Fruit fly (Drosophila melanogaster): ENCODE measurements around the gene CG13937.

Gene CG13937

DNA sequence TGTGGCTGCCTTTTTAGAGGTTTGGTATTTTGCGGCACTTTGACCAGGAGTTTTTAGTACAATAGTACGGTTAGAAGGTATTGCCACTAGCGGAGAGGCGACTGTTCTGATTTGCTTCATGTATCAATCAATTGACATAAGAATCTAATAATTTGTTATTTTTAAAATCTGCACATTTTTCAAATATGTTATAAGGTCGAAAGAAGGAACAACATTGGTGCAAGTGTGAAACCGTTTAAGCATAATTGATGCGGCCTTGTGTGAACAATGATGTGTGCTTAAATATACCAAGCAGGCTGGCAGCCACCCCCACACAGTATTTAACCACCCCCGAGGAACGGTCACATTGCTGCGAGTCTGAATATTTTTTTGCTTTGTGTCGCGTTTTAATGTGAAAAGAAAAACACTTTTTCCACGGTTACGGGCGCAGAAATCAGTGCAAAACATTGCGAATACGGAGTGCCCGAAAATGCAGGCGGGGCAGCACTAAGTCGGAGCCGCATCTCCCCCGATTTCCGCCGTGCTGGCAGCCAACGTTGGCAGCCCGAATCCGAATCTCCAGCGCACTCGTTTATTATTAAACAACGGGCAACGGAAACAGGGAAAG, 17.6 kb downstream of the CG13937 start, which contains the start of the genes HBS1 and CG12025 (continued):
- TF ChIP-seq Hey (tag; optimal IDR thresholded peaks at IDR 0.05) (no peak), ttk (GFP tag; IDR thresholded peaks at IDR 0.05) (no peak), CG11504 (tag; optimal IDR thresholded peaks at IDR 0.05) (peak; percentile 64), ara (GFP tag; IDR thresholded peaks at IDR 0.05) (peak; percentile 43; the same call in 1 of the 2 replicates), Mad (GFP tag; optimal IDR thresholded peaks at IDR 0.05) (peak; percentile 34), CG16779 (GFP tag; IDR thresholded peaks at IDR 0.05) (no peak), CG3065 (GFP tag; optimal IDR thresholded peaks at IDR 0.05) (peak; percentile 63), CG15479 (GFP tag; optimal IDR thresholded peaks at IDR 0.05) (no peak), pb (GFP tag; optimal IDR thresholded peaks at IDR 0.05) (no peak), H15 (GFP tag; IDR thresholded peaks at IDR 0.05) (no peak), sisA (GFP tag; IDR thresholded peaks at IDR 0.05) (peak; percentile 62), slp2 (GFP tag; optimal IDR thresholded peaks at IDR 0.05) (peak; percentile 38), wor (GFP tag; IDR thresholded peaks at IDR 0.05) (no peak), scrt (GFP tag; optimal IDR thresholded peaks at IDR 0.05) (no peak), Antp (GFP tag; optimal IDR thresholded peaks at IDR 0.05) (peak; percentile 33), pho (GFP tag; optimal IDR thresholded peaks at IDR 0.05) (peak; percentile 44), sqz (GFP tag; optimal IDR thresholded peaks at IDR 0.05) (no peak), CG9876 (GFP tag; optimal IDR thresholded peaks at IDR 0.05) (no peak), CG17829 (tag; optimal IDR thresholded peaks at IDR 0.05) (peak; percentile 77), pita (GFP tag; optimal IDR thresholded peaks at IDR 0.05) (no peak), trem (tag; optimal IDR thresholded peaks at IDR 0.05) (peak; percentile 74), pnt (GFP tag; optimal IDR thresholded peaks at IDR 0.05) (peak; percentile 41), chn (GFP tag; optimal IDR thresholded peaks at IDR 0.05) (peak; percentile 91), Gug (GFP tag; IDR thresholded peaks at IDR 0.05) (peak; percentile 56; the same call in 1 of the 4 replicates), CG31365 (tag; optimal IDR thresholded peaks at IDR 0.05) (no peak), ac (GFP tag; optimal IDR thresholded peaks at IDR 0.05) (no peak), insv (GFP tag; optimal IDR thresholded peaks at IDR 0.05) (no peak), B-H2 (GFP tag; optimal IDR thresholded peaks at IDR 0.05) (no peak), CG6813 (GFP tag; optimal IDR thresholded peaks at IDR 0.05) (no peak), Hr3 (GFP tag; optimal IDR thresholded peaks at IDR 0.05) (peak; percentile 57), CG16863 (GFP tag; optimal IDR thresholded peaks at IDR 0.05) (peak; percentile 32), hb (GFP tag; IDR thresholded peaks at IDR 0.05; ENCODE audit: partially characterized antibody) (no peak), CG3281 (GFP tag; optimal IDR thresholded peaks at IDR 0.05) (peak; percentile 21), crol (GFP tag; IDR thresholded peaks at IDR 0.05) (no peak), Stat92E (GFP tag; optimal IDR thresholded peaks at IDR 0.05) (peak in 1 of 3 experiments; percentile 68), pros (GFP tag; optimal IDR thresholded peaks at IDR 0.05) (no peak), mirr (GFP tag; optimal IDR thresholded peaks at IDR 0.05) (no peak), fd64A (GFP tag; optimal IDR thresholded peaks at IDR 0.05) (no peak), tna (GFP tag; IDR thresholded peaks at IDR 0.05; ENCODE audit: partially characterized antibody) (no peak; the same call in 1 of the 2 replicates), luna (GFP tag; optimal IDR thresholded peaks at IDR 0.05) (no peak), CG1602 (GFP tag; optimal IDR thresholded peaks at IDR 0.05) (peak; percentile 48), Scr (GFP tag; IDR thresholded peaks at IDR 0.05; ENCODE audit: partially characterized antibody) (no peak), CG8944 (GFP tag; optimal IDR thresholded peaks at IDR 0.05) (peak; percentile 6), MBD-R2 (GFP tag; IDR thresholded peaks at IDR 0.05) (peak; percentile 72), CG3407 (GFP tag; optimal IDR thresholded peaks at IDR 0.05) (peak; percentile 29), CG10147 (GFP tag; optimal IDR thresholded peaks at IDR 0.05) (no peak), CG14050 (GFP tag; IDR thresholded peaks at IDR 0.05) (no peak), CG5180 (GFP tag; optimal IDR thresholded peaks at IDR 0.05) (no peak), Fer3 (tag; optimal IDR thresholded peaks at IDR 0.05) (peak; percentile 65), CG9215 (GFP tag; IDR thresholded peaks at IDR 0.05) (peak; percentile 71)

All from whole organism, embryonic.